Fruit fly (Drosophila melanogaster) whole organism, larva: ENCODE results near the gene Trmt112.

Source experiments
- noc ChIP-seq: fragments of 200-800 bp; sonication (Bioruptor generic); optimal IDR thresholded peaks from 3 replicates; lab custom pipeline; 2019; ENCODE audit warnings: missing biosample characterization, mild to moderate bottlenecking, missing genetic modification characterization, moderate library complexity

The Trmt112 gene

DNA sequence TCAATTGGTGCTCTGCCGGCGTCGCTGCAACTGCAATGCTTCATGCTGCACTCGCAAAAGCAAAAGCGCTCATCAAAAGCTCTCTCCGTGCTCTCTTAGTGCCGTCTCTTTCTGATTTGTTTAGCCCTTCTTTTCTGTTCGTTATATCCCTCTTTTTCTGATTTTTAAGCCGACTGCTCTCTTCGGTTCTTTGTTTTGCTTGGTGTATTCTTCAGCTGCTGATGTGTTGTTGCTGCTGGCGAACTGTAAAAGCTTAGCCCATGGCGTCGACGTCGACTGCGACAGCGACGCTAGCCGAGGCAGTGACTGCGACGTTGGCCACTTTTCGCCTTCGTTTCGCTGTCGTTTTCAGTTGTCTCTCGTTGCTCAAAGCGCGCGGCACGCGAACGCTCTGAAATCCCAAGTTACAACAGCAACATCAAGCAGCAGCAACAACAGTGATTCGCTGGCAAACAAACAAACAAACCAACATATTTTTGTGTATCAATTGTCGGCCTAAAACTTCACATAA, 23.4 kb upstream of the Trmt112 start:
- TF ChIP-seq noc: no peak

DNA sequence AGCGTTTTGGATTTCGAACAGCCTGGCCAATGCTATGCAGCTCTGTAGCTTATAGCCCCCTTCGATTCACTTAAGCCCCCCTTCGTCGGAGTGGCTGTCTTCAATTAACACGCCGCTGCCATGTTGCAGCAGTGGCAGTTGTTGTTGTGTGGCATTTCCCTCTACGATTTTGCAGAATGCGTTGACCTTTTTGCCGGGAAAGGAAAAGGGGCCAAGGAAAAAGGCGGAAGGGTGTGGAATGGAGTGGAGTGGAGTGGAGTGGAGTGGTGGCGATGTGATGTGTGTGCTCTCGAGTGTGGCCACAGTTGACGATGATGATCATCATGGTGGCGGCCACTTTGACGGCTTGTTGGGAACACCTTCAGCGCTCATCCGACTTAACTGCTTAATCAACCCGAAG, 21.7 kb upstream of the Trmt112 start:
- no peak for TF ChIP-seq noc

DNA sequence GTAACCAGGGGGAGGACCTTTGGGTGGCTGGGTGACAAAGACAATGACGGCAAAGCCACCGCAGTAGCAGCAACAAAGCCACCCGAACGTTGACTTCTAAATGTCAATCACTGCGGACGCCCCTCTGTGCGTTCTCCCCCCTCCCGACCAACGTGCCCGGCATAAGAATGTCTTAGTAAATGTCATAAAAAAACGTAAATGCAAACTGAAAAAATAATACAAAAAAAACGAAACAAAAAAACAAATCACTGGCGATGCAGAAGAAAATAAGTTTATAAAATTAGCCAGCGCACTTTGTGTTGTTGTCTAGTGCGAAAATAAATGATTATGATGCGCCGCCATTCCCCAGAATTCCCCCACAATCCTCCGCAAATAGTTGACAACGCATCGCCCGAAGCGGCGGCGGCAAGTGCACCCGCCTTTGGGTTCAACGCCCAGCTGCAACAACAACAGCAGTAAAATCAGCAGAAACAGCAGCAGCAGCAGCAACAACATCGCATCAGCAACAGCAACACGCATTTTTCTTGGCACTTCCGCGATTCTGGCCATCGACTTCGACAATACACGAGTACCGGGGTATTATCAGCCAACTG, 20.4 kb upstream of the Trmt112 start:
- TF ChIP-seq noc: no peak

DNA sequence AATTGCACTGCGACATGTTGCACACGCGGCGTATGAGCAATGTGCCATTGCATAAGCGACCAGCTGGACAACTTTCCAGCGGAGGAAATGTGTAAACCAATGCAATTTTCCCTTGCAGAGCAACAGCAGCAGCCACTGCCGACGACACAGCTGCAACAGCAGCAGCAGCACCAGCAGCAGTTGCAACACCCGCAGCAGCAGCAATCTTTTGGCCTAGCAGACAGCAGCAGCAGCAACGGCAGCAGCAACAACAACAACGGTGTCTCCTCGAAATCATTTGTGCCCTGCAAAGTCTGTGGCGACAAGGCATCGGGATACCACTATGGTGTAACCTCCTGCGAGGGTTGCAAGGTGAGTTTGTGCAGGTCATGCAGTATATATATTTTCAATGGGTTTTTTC, 14.1 kb upstream of the Trmt112 start:
- no peak for TF ChIP-seq noc

DNA sequence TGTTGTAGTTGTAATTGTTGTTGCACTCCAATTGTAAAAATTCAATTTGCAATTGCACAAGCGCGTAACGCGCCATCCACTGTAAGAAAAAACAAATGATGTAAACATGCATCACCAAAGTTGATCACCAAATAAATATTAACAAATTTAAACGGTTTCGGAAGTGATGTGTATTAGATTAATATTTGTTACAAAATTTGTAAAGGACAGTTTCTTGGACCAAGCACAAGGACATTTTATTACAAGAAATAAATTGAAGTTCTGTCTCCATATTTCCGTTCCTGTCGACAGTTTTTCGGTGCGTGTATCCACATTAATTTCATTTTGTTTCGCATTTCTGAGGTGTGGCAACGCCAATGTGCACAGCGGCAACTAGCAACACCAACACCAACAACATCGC, 13.1 kb upstream of the Trmt112 start:
- TF ChIP-seq noc: no peak

DNA sequence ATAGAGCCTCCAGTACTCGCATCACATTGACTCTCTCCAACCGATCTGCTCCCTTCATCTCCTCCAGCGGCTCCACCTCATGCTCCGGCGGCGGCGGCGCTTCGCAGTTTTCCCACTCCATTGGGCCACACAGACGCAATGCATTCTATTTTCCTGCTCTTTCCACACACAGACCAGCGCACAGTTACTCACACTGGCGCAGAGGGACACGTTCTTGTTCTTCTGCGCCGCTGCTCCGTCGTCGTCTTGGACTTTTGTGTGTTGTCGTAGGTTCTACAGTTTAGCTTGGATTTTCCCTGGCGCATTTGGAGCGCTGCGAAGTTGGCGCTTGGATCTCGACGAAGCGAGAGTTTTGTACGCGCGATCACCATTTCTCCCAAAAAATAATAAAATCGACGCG, 9.7 kb upstream of the Trmt112 start, which contains the start of gene Eip78C:
Gene Eip78C, plus strand, starts transcription at position 301 of the 400 bp plus-strand sequence.
- TF ChIP-seq noc: no peak

DNA sequence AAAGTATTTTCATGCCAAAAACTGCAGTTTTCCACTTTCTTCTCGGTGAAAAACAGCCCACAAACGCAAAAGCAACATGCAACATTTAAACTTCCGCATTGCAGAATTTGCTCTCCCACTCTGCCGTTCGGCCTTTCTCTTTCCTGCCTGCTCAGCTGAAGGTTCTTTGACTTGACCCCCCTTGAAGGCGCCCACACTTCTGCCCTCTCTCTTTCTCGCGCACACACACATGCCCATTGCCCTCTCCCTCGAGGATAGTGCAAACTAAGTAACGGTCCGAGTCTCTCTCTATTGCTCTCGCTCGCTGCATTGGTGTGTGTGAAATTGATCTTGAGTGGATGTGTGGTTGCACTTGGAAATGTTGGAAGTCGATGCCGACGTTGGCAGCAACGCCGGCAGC, 9.0 kb upstream of the Trmt112 start:
- TF ChIP-seq noc: no peak

DNA sequence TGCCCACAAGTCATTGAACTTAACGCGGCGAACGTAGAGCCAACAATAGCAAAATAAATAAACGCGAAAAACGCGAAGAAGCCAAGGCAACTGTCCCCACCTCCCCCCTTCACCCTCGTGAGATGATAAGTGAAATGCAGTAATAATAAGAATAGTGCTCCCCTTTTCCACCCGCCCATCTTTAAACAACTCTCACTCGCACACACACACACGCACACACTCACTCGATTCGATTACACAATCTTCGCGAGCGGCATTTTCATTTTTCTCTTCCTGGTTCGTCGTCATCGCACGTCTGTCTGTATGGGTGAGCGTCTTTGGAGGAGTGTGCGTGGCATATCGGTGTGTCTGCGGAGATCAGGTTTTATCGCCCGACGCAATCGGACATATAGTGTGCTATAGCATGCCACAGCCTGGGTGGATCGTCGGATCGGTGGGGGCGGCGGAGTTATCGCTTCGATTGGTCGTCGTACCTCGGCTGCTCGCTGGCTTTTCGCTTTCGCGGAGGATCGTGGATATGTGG, 8.1 kb upstream of the Trmt112 start:
- TF ChIP-seq noc: no peak

DNA sequence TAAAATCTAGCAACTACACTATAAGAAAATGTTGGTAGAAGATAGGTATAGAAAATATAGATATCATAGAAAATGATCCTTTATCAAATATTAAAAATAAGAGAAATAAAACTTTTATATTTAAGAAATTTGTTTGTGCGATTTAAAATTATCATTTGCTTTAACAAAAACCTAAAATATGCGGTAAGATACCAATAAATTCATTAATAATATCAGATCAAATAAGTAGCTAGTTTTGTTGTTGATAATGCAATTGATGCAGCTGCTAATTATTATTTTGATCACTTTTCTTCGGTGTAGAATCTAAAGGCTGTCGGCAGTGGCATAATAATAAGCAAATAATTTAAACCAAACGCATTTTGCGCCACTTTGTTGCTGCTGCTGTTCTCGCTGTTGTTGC, 7.6 kb upstream of the Trmt112 start:
- TF ChIP-seq noc: no peak

DNA sequence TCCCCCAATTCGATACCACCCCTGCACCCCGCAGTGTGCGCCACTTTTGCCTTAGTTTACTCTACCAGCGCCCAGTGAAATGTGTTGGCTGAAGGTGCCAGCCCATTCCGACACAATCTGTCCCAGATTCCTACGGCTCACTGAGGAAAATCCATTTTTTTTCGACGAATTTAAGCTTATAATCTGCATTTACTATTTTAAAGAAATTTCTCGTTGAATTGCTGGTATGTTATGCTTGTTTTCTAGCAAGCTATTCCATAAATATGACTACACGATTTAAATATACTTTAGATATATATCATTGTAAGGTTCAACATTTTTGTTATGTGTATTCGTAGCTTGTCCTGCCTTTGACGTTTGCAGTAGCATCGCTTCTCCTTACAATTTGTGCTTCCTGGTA, 6.6 kb upstream of the Trmt112 start:
- no peak for TF ChIP-seq noc

DNA sequence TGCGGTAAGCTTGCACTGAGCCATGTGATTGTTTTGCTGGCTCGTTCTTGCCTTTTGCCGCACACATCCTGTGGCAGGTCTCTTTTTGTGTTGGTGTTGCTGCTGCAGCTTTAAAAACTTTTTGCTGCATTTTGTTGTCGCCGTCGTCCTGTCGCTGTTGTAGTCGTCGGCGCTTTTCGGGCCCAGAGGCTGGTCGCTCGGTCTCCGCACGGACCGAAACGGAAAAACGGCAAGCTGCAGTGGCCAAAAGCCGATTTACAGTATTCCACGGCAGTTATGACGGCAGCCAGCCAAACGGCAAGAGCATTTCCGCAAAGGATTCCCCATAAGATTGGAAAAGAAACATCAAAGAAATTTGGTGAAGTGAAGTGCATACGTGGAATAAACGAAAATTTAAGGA, 3.5 kb upstream of the Trmt112 start, which contains the start of gene CG43219:
Gene CG43219, plus strand, starts transcription at position 301 of the 400 bp plus-strand sequence.
- TF ChIP-seq noc: no peak

DNA sequence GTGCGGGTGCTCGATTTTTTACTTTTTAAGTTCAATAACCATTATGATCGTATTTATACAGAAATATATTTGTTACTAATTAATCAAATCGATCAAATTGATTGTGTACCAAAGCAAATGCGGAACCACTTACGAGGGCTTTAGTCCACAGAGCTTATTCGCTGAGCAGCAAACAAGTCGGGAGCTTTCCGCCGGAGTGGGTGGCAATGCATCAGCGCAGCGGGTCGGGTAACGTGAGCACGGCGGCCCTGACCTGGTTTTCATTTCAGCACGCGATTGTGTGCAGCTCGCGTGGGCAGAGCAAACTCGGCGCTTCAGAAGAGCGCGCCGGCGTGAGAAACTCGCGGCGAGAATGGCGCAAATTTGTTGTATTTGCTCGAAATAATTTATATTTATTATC, 2.5 kb upstream of the Trmt112 start:
- no peak for TF ChIP-seq noc

DNA sequence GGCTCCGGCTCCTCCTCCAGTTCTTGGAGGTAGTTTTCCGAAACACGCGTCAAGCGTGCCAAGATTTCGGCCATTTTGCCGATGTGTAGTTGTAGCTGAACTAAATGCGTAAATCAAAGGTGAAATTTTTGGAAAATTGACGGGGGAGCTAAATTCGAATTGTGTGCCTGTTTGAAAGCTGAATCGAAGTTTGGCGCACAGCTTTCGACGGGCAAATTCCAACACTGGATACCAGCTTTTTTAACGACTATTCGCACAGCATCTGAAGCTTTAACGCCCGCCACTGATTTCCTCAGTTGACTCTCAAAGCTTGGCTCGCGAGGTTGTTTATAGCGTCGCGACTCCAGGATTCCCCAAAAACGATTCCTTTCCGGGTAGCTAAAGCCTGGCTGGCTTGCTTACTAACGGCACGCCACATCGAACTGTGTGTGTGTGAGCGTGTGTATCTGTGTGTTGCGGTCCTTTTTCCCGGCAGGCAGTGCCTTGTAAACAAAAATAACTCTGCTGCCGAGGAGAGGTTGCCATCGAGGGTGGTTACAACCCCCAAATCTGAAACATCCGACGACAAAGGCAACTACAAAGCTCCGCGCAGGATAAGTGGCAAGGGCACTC, 6.6 kb downstream of the Trmt112 start, which contains the start of the genes CG10510 and CG10508:
Gene CG10510, minus strand, starts transcription at position 164 of the 612 bp plus-strand sequence.
Gene CG10508, plus strand, starts transcription at position 295 of the 612 bp plus-strand sequence.
- no peak for TF ChIP-seq noc

DNA sequence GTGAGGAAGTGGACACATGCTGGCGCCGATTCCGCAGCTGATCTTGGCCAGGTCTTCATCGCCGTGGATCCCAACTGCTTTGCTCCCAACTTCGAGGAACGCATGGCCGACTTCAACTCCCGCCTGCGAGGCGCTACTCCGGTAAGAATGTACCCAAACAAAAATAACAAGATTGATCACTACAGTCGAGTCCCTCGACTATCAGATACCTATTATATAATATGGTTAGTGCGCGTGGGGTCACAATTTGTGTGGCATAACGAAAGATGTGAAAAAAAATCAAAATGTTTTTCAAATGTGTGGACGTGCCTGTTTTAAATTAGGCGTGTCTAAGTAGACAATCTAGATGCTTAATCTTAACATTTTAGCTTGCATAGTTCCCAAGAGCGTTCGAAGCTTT, 10.2 kb downstream of the Trmt112 start:
- TF ChIP-seq noc: no peak

DNA sequence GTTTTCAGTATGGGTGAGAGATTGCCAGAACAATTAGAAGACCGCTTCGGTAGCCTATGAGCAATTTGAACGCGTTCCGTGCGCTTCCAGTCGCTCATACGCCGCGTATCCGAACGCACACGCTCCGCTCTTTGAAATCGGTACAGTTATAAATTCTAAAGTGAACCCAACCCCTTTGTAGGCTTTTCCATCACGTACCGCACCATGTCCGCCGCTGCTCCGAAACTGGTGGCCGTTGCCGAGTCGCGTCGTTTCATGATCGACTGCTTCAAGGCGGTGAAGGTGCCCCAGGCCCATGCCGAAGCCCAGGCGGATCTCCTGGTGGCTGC, 11.2 kb downstream of the Trmt112 start:
- no peak for TF ChIP-seq noc

DNA sequence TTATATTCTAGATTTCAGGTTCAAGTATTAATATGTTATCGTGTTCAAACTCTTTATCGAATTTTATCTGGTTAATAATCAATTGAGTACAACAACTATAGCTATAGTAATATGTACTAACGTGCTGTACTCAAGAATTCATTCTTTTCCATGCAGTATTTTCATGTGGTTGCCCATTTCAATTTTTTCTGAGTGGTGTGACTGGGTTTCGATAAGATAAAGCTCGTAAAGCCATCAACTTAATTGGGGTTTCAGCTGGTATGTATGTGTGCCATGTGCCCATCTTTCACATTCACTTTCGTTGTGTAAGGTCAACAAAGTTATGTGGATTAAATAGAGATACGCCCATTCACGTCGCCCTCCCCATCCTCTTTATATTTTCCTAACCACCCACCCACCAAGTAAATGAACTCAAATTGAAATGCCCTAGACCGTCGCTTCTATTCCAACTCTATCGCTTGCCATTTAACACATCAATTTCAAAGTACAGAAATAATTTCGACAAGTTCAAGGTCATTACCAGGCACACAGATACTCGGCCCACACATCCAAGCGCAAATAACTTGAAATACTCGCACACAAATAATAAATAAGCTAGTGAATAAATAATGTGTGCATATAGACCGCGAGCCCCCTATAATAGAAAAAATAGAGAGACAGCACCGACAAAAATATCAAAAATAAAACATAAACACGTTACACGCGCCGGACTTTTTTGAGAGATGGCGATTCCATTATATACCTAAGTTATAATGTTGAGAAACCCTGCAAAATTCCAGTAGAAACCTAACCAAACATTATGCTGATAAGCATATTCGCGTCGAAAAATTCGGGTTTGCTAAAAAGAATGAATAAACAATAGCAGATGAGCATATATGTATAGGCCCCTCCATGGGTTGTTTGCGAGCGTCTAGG, 11.8 kb downstream of the Trmt112 start:
- peak; percentile 79 for TF ChIP-seq noc

DNA sequence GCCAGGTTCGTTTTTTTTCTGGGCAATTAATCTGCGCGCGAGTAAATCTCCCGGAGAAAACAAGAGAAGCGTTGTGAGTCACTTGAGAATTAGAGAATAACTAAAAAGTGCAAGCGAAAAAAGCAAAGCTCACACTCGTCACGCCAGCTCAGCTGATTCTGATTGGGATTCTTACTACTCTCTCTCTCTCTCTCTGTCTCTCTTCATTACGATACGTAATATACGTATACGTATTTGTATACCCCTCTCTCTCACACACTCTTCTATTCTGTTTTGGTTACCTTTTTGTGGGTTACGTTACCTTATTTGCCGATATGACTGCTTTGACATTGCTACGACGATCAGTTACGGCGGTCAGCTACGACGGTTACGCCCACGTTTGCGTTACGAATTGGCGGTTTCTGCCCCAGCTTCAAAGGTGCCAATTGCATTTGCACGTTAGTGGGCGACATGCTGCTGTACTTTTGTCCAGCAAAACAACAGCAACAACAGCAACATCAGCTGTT, 13.8 kb downstream of the Trmt112 start, which contains the start of the genes Targ1, CG10512 and Targ2:
Gene Targ1, minus strand, starts transcription at position 106 of the 506 bp plus-strand sequence.
Gene CG10512, plus strand, starts transcription at position 144 of the 506 bp plus-strand sequence.
Gene Targ2, minus strand, starts transcription at position 456 of the 506 bp plus-strand sequence.
- TF ChIP-seq noc: no peak
